Worm (Caenorhabditis elegans) whole organism, early embryonic: ENCODE measurements around the gene R04D3.2.

Experiments used
- B0310.2 ChIP-seq: sonication (generic microtip); optimal IDR thresholded peaks from 2 replicates; lab custom pipeline; 2016; ENCODE audit warnings: mild to moderate bottlenecking, missing genetic modification characterization, missing compliant biosample characterization
- F13C5.2 ChIP-seq: sonication (generic microtip); optimal IDR thresholded peaks from 2 replicates; lab custom pipeline; 2017; ENCODE audit warnings: mild to moderate bottlenecking, missing genetic modification characterization, inconsistent platforms, missing compliant biosample characterization
- aly-1 ChIP-seq: sonication (generic microtip); optimal IDR thresholded peaks from 2 replicates; lab custom pipeline; 2016; ENCODE audit warnings: missing genetic modification characterization, missing compliant biosample characterization
- ama-1 ChIP-seq: fragments of 150-350 bp; optimal IDR thresholded peaks from 2 replicates; lab custom pipeline; 2014
- ceh-13 ChIP-seq: fragments of 200-800 bp; sonication (Bioruptor generic); optimal IDR thresholded peaks from 2 replicates; lab custom pipeline; 2018; ENCODE audit warnings: mild to moderate bottlenecking, missing genetic modification characterization, missing compliant biosample characterization
- ceh-36 ChIP-seq: sonication (generic microtip); optimal IDR thresholded peaks from 2 replicates; lab custom pipeline; 2016; ENCODE audit warnings: missing genetic modification characterization, inconsistent platforms, missing compliant biosample characterization
- ets-7 ChIP-seq: sonication (generic microtip); optimal IDR thresholded peaks from 2 replicates; lab custom pipeline; 2016; ENCODE audit warnings: missing genotype, missing genetic modification characterization, missing compliant biosample characterization
- flt-1 ChIP-seq: fragments of 200-800 bp; sonication (Bioruptor generic); IDR thresholded peaks from 2 replicates; pipeline ENCODE4 v1.3.6; 2022; ENCODE audit warnings: missing genetic modification characterization, missing compliant biosample characterization
- hmbx-1 ChIP-seq: sonication (generic microtip); optimal IDR thresholded peaks from 2 replicates; lab custom pipeline; 2016; ENCODE audit warnings: mild to moderate bottlenecking, missing genetic modification characterization, missing compliant biosample characterization
- hmg-4 ChIP-seq: fragments of 200-800 bp; sonication (Bioruptor generic); optimal IDR thresholded peaks from 2 replicates; lab custom pipeline; 2018; ENCODE audit warnings: mild to moderate bottlenecking, missing genetic modification characterization, missing compliant biosample characterization
- hnd-1 ChIP-seq: sonication (generic microtip); optimal IDR thresholded peaks from 2 replicates; lab custom pipeline; 2016; ENCODE audit warnings: missing genetic modification characterization, missing compliant biosample characterization
- pes-1 ChIP-seq: fragments of 200-800 bp; sonication (Bioruptor generic); IDR thresholded peaks from 2 replicates; pipeline ENCODE4 v1.3.6; 2022; ENCODE audit warnings: missing genetic modification reagents, missing genetic modification characterization, missing compliant biosample characterization
- scrt-1 ChIP-seq: fragments of 200-800 bp; sonication (Bioruptor generic); IDR thresholded peaks from 2 replicates; pipeline ENCODE4 v1.3.6; 2022; ENCODE audit warnings: missing genetic modification characterization, missing compliant biosample characterization
- sea-1 ChIP-seq: fragments of 200-800 bp; sonication (Bioruptor generic); conservative IDR thresholded peaks from 2 replicates; pipeline ENCODE4 v1.3.6; 2022; ENCODE audit warnings: missing genetic modification characterization, missing compliant biosample characterization
- tbx-11 ChIP-seq: fragments of 200-800 bp; sonication (Bioruptor generic); IDR thresholded peaks from 2 replicates; pipeline ENCODE4 v1.3.6; 2022; ENCODE audit warnings: missing genetic modification characterization, missing compliant biosample characterization
- tbx-37 ChIP-seq: fragments of 200-800 bp; sonication (Bioruptor generic); conservative IDR thresholded peaks from 2 replicates; pipeline ENCODE4 v1.3.6; 2022; ENCODE audit warnings: missing genetic modification reagents, missing genetic modification characterization, missing compliant biosample characterization
- tra-4 ChIP-seq: sonication (generic microtip); optimal IDR thresholded peaks from 2 replicates; lab custom pipeline; 2017; ENCODE audit warnings: missing genetic modification characterization, missing compliant biosample characterization

R04D3.2 gene

DNA sequence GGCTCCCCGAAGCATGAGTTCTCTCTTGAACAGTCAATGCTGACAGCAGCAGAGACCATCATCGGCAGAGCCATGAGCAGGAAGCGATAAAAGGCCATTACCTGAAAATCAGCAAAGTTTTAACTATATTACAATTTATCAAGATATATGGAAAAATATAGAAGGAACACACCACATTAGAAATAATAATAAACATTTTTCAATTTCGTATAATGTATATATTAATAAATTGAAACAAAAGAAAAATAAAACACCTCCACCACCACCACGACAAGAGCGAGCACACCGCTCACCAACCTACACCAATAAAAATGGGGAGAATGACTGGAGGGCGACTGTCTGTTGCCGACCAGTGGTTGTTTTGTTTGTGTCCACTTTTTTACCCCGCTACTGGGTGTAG, at the start of gene R04D3.2:
Gene R04D3.2, minus strand, starts transcription at position 101 of the 400 bp plus-strand sequence.
- no peak for TF ChIP-seq pes-1 (GFP tag; lab: Robert Waterston, UW)
- no peak for TF ChIP-seq hmbx-1 (tag; lab: Kevin White, UChicago)
- TF ChIP-seq B0310.2, result no peak
- TF ChIP-seq aly-1 (tag; lab: Kevin White, UChicago), result no peak
- no peak for TF ChIP-seq scrt-1 (GFP tag; lab: Robert Waterston, UW)
- no peak for TF ChIP-seq ama-1 (lab: Kevin White, UChicago)
- no peak for TF ChIP-seq ceh-13 (GFP tag; lab: Kevin White, UChicago)
- no peak for TF ChIP-seq ets-7 (tag; lab: Kevin White, UChicago)
- TF ChIP-seq sea-1 (GFP tag; lab: Robert Waterston, UW), result no peak

DNA sequence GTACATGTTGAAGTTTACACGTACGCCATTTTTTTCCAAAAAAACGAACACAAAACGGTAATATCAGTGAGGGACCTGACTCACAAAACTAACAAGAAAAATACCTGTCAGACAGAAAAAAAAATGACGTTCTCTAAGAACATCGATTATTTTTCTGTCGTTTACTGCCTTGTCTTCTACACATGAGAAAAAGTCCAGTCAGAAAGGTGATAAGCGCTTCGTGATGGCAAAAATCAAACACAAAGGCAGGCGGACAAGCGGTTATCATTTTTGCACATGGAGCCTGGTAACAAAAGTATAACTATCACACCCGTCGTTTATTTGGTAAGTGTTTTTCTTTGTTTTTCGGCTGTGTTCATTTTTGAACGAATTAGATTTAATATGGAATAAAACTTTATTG, 47.4 kb upstream of the R04D3.2 start, which contains the start of gene F46G10.4:
Gene F46G10.4, plus strand, starts transcription at position 212 of the 400 bp plus-strand sequence.
- TF ChIP-seq tra-4 (tag; lab: Kevin White, UChicago) (no peak), ceh-36 (no peak), tbx-37 (GFP tag; lab: Robert Waterston, UW) (no peak), hnd-1 (tag; lab: Kevin White, UChicago) (no peak), ceh-13 (GFP tag; lab: Kevin White, UChicago) (no peak), tbx-11 (no peak), flt-1 (GFP tag; lab: Robert Waterston, UW) (no peak), F13C5.2 (no peak)

DNA sequence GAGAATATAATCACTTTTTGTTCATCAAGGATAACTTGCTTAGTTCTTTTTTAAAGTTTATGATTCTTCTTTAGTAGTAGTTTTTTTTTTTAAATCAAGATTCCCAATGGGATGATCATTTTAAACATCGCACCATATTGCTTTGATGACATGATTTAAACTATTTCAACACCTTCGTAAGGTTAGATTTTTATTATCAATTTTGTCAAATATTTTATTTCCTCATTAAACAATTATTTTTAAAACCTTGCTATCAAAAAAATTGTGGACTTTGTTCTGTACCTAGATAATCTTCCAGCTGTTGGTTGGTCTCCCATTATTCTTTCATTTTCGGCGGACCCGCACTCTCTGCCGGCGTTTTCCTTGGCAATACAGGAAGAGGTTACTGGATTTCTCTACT, 45.0 kb upstream of the R04D3.2 start, which contains the start of gene sir-2.3:
Gene sir-2.3, plus strand, starts transcription at position 301 of the 400 bp plus-strand sequence.
- TF ChIP-seq aly-1 (tag; lab: Kevin White, UChicago) (no peak), hmg-4 (GFP tag; lab: Kevin White, UChicago) (no peak), flt-1 (GFP tag; lab: Robert Waterston, UW) (no peak), ceh-36 (no peak), B0310.2 (no peak), hmbx-1 (tag; lab: Kevin White, UChicago) (no peak), pes-1 (GFP tag; lab: Robert Waterston, UW) (no peak), ceh-13 (GFP tag; lab: Kevin White, UChicago) (no peak), ets-7 (tag; lab: Kevin White, UChicago) (no peak), tbx-11 (no peak), ama-1 (lab: Kevin White, UChicago) (no peak)

DNA sequence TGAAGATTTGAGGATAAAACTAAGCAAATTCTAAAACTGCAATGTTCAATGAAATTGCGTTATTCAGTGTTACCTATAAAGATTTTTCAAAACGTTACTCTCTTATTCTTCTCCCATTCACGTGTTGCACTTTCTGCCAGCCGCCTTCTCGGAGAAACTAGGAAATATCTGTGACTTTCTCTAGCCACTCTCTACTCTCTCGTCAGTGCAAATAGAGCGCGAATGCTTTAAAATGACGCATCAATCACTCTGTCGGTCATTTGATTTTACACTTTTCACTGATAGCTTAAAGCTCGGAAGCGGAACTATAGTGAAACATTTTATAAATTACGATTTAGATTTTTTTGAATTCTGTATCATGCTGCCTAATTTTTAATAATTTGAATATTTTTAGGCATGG, 42.4 kb upstream of the R04D3.2 start:
- TF ChIP-seq ama-1 (lab: Kevin White, UChicago) (no peak), F13C5.2 (peak; percentile 23)

DNA sequence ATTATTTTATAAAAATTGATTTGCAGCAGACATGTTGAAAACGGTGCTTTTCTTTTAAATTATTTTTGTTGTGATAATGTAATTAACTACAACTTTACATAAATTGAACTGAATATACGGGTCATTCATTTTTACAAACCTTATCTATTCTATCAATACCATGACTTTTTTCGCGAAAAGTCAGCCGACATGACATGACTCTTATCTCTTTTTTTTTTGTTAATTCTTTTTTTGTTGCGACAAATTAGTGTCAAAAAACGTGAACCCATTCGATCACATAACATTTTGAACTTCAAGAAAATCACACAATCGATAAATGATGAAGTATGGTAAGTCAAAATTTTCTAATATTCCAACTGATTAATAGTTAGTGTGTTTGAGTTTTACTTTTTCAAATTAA, 41.6 kb upstream of the R04D3.2 start, which contains the start of gene sir-2.2:
Gene sir-2.2, plus strand, starts transcription at position 34 of the 400 bp plus-strand sequence.
- TF ChIP-seq tbx-37 (GFP tag; lab: Robert Waterston, UW) (no peak), hnd-1 (tag; lab: Kevin White, UChicago) (no peak), hmg-4 (GFP tag; lab: Kevin White, UChicago) (no peak), scrt-1 (GFP tag; lab: Robert Waterston, UW) (no peak)

DNA sequence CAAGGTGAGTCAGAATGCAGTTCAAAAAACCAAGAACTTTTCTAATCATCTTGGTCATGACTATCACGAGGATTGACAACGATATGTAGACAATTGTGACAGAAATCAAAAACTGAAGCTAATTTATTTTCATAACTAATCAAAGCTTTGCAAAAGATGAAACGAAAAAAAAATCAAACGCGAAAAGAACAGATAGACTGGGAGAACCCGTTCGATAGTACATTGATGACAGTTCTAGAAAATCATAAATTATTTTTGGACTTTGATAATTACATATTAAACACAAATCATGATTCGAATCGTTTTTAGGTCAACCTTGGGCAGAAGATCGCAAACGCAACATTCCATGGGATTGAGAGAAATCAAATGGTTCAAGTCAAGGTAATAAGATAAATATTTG, 38.6 kb upstream of the R04D3.2 start:
- no peak for TF ChIP-seq ceh-36
- TF ChIP-seq tbx-37 (GFP tag; lab: Robert Waterston, UW), result no peak
- no peak for TF ChIP-seq B0310.2
- TF ChIP-seq ets-7 (tag; lab: Kevin White, UChicago), result no peak
- no peak for TF ChIP-seq tbx-11
- TF ChIP-seq aly-1 (tag; lab: Kevin White, UChicago), result no peak
- TF ChIP-seq F13C5.2, result no peak
- no peak for TF ChIP-seq flt-1 (GFP tag; lab: Robert Waterston, UW)
- TF ChIP-seq hnd-1 (tag; lab: Kevin White, UChicago), result no peak
- no peak for TF ChIP-seq sea-1 (GFP tag; lab: Robert Waterston, UW)

DNA sequence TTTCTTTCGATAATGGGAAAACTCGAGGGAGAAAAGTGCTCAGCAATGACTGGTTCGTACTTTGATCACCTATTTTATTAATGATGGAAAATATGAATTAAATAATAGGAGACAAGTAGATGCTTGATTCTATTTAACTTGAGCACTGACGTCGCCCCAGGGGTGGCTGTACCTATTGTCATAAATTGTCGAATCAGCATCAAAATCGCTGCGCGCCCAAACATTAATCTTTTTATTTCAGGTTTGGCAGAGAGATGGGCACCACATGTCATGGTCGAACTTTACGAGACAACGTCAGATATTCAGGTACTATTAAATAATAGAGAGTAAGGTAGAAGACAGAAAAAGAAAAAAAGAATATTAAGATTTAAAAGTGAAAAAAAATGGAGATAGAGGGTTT, 37.9 kb upstream of the R04D3.2 start:
- TF ChIP-seq sea-1 (GFP tag; lab: Robert Waterston, UW) (no peak), tbx-37 (GFP tag; lab: Robert Waterston, UW) (no peak)

DNA sequence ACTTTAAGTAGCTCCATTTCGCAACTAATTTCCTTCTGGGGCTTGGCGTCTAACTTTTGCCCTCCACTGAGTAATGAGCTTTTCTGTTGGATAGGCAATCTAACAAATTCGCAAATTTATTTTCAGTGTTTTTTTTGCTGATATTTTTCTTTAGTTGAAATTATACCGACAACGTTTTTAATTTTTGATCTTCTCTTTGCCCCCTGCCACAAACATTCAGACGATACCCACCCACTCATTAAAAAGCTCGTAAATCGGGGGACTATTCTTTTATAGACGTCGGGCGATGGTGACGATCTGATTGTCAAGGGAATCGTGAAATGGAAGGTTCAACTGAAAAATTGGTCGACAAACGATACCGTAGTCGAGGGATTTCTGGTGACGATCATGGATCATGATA, 37.3 kb upstream of the R04D3.2 start:
- TF ChIP-seq hmbx-1 (tag; lab: Kevin White, UChicago), result no peak
- no peak for TF ChIP-seq tra-4 (tag; lab: Kevin White, UChicago)
- no peak for TF ChIP-seq pes-1 (GFP tag; lab: Robert Waterston, UW)
- TF ChIP-seq ceh-13 (GFP tag; lab: Kevin White, UChicago), result no peak
- TF ChIP-seq hnd-1 (tag; lab: Kevin White, UChicago), result no peak
- no peak for TF ChIP-seq hmg-4 (GFP tag; lab: Kevin White, UChicago)
- TF ChIP-seq sea-1 (GFP tag; lab: Robert Waterston, UW), result no peak
- TF ChIP-seq ceh-36, result no peak
- no peak for TF ChIP-seq ama-1 (lab: Kevin White, UChicago)
- no peak for TF ChIP-seq tbx-37 (GFP tag; lab: Robert Waterston, UW)
- no peak for TF ChIP-seq ets-7 (tag; lab: Kevin White, UChicago)
- no peak for TF ChIP-seq B0310.2
- no peak for TF ChIP-seq flt-1 (GFP tag; lab: Robert Waterston, UW)
- no peak for TF ChIP-seq F13C5.2
- no peak for TF ChIP-seq tbx-11
- TF ChIP-seq aly-1 (tag; lab: Kevin White, UChicago), result no peak

DNA sequence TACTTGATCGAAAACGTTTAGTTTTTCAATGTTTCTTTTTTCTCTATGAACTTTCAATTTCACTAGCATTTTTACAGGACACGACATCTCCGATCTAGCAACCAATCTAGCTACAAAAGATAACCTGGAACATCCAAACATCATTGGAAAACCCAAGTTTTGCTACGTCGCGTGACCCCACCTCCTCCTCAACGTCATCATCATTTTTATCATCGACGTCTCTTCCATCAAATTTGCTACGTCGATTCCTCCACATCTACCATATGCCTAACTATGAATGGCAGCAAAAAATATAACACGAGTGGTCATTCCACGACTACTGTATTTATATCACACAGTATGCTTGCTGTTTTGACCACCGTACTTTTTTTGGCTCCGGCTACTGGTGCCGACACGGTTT, 36.5 kb upstream of the R04D3.2 start, which contains the start of gene F46G10.2:
Gene F46G10.2, plus strand, starts transcription at position 78 of the 400 bp plus-strand sequence.
- no peak for TF ChIP-seq tbx-11
- no peak for TF ChIP-seq ceh-13 (GFP tag; lab: Kevin White, UChicago)
- no peak for TF ChIP-seq sea-1 (GFP tag; lab: Robert Waterston, UW)
- TF ChIP-seq scrt-1 (GFP tag; lab: Robert Waterston, UW), result no peak
- TF ChIP-seq hmg-4 (GFP tag; lab: Kevin White, UChicago), result no peak
- no peak for TF ChIP-seq pes-1 (GFP tag; lab: Robert Waterston, UW)
- no peak for TF ChIP-seq tbx-37 (GFP tag; lab: Robert Waterston, UW)
- TF ChIP-seq hmbx-1 (tag; lab: Kevin White, UChicago), result no peak
- TF ChIP-seq ets-7 (tag; lab: Kevin White, UChicago), result no peak
- no peak for TF ChIP-seq tra-4 (tag; lab: Kevin White, UChicago)
- no peak for TF ChIP-seq flt-1 (GFP tag; lab: Robert Waterston, UW)
- no peak for TF ChIP-seq hnd-1 (tag; lab: Kevin White, UChicago)
- no peak for TF ChIP-seq aly-1 (tag; lab: Kevin White, UChicago)
- no peak for TF ChIP-seq B0310.2
- no peak for TF ChIP-seq F13C5.2
- TF ChIP-seq ama-1 (lab: Kevin White, UChicago), result no peak
- no peak for TF ChIP-seq ceh-36
